2 worm cellular contexts compared by ENCODE assay signal in the genomic region with DNA sequence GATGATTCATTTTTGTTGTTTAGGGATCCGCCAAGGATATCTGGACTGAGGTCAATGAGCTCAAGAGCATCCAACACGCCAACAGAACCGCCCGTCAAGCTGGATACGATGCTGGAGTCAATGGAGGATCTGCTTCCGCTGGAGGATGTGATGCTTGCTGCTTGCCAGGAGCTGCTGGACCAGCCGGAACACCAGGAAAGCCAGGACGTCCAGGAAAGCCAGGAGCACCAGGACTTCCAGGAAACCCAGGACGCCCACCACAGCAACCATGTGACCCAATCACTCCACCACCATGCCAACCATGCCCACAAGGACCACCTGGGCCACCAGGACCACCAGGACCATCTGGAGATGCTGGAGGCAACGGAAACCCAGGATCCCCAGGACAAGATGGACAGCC.
TF ChIP-seq lines count a peak whose summit lies in the region.

No protein-coding gene starts in this region.

TF ChIP-seq in whole organism, L4 larva, 104 proteins besides CTCF, POLR2A, EP300 and RAD21:
- peak; percentile 79 for TF ChIP-seq set-16 (GFP tag; IDR thresholded peaks at IDR 0.05; lab: Robert Waterston, UW)

TF ChIP-seq in whole organism, young adult, 124 proteins besides CTCF, POLR2A, EP300 and RAD21:
- TF ChIP-seq egrh-3 (GFP tag; IDR thresholded peaks at IDR 0.05; lab: Robert Waterston, UW): peak; percentile 66; the same call in 1 of the 2 replicates
